Fruit fly (Drosophila melanogaster) whole organism, embryonic: Measurements from ENCODE around the gene CG3662.
A peak's percentile ranks its signal among the peaks of the same experiment; 100 is the strongest.

ENCODE experiments used
- Awh ChIP-seq: fragments of 200-800 bp; sonication (Bioruptor generic); IDR thresholded peaks from 2 replicates; pipeline ENCODE4, ENCODE4 v1.3.6; 2022; ENCODE audit warnings: missing biosample characterization, missing genetic modification characterization
- BEAF-32 ChIP-seq: fragments of 200-800 bp; sonication (Bioruptor generic); optimal IDR thresholded peaks from 3 replicates; lab custom pipeline; 2017; ENCODE audit warnings: missing biosample characterization, missing genetic modification characterization, mild to moderate bottlenecking, moderate library complexity, missing genetic modification reagents
- CG10366 ChIP-seq: fragments of 200-800 bp; sonication (Bioruptor generic); IDR thresholded peaks from 2 replicates; pipeline ENCODE4 v1.3.6; 2022; ENCODE audit warnings: missing biosample characterization, missing genetic modification characterization
- CG12104 ChIP-seq: fragments of 200-800 bp; sonication (Bioruptor generic); optimal IDR thresholded peaks from 3 replicates; lab custom pipeline; 2016; ENCODE audit warnings: missing biosample characterization, missing genetic modification characterization
- CG12155 ChIP-seq: fragments of 200-800 bp; sonication (Bioruptor generic); optimal IDR thresholded peaks from 3 replicates; lab custom pipeline; 2016; ENCODE audit warnings: missing biosample characterization, missing genetic modification characterization
- CG12299 ChIP-seq: fragments of 200-800 bp; sonication (Bioruptor generic); optimal IDR thresholded peaks from 2 replicates; lab custom pipeline; 2018; ENCODE audit warnings: missing biosample characterization, mild to moderate bottlenecking, missing genetic modification characterization
- CG12659 ChIP-seq: fragments of 200-800 bp; sonication (Bioruptor generic); optimal IDR thresholded peaks from 3 replicates; lab custom pipeline; 2017; ENCODE audit warnings: mild to moderate bottlenecking, missing biosample characterization, missing genetic modification reagents, missing genetic modification characterization
- CG12769 ChIP-seq: fragments of 200-800 bp; sonication (Bioruptor generic); optimal IDR thresholded peaks from 2 replicates; lab custom pipeline; 2019; ENCODE audit warnings: missing biosample characterization, mild to moderate bottlenecking, missing genetic modification characterization, moderate library complexity
- CG16813 ChIP-seq: fragments of 200-800 bp; sonication (Bioruptor generic); IDR thresholded peaks from 3 replicates; pipeline ENCODE4 v1.3.6; 2022; ENCODE audit warnings: missing biosample characterization, missing genetic modification characterization; ENCODE audit not compliant: partially characterized antibody
- CG16815 ChIP-seq: fragments of 200-800 bp; sonication (Bioruptor generic); optimal IDR thresholded peaks from 3 replicates; lab custom pipeline; 2017; ENCODE audit warnings: missing biosample characterization, mild to moderate bottlenecking, missing genetic modification characterization
- CG17359 ChIP-seq: fragments of 200-800 bp; sonication (Bioruptor generic); optimal IDR thresholded peaks from 3 replicates; lab custom pipeline; 2018; ENCODE audit warnings: missing biosample characterization, mild to moderate bottlenecking, missing genetic modification characterization, moderate library complexity
- CG2120 ChIP-seq: fragments of 200-800 bp; sonication (Bioruptor generic); optimal IDR thresholded peaks from 3 replicates; lab custom pipeline; 2016; ENCODE audit warnings: missing biosample characterization, missing genetic modification characterization
- CG2678 ChIP-seq: fragments of 200-800 bp; sonication (Bioruptor generic); optimal IDR thresholded peaks from 3 replicates; lab custom pipeline; 2019; ENCODE audit warnings: missing biosample characterization, mild to moderate bottlenecking, missing genetic modification characterization, moderate library complexity
- CG3163 ChIP-seq: fragments of 200-800 bp; sonication (Bioruptor generic); optimal IDR thresholded peaks from 3 replicates; lab custom pipeline; 2016; ENCODE audit warnings: missing biosample characterization, missing genetic modification characterization
- CG3407 ChIP-seq: fragments of 200-800 bp; sonication (Bioruptor generic); optimal IDR thresholded peaks from 2 replicates; lab custom pipeline; 2018; ENCODE audit warnings: missing biosample characterization, mild to moderate bottlenecking, missing genetic modification characterization
- CG6854 ChIP-seq: fragments of 200-800 bp; sonication (Bioruptor generic); optimal IDR thresholded peaks from 3 replicates; lab custom pipeline; 2017; ENCODE audit warnings: missing biosample characterization, mild to moderate bottlenecking, missing genetic modification characterization
- CG7556 ChIP-seq: fragments of 200-800 bp; sonication (Bioruptor generic); optimal IDR thresholded peaks from 2 replicates; lab custom pipeline; 2017; ENCODE audit warnings: missing biosample characterization, mild to moderate bottlenecking, missing genetic modification characterization
- CG7786 ChIP-seq: fragments of 200-800 bp; sonication (Bioruptor generic); optimal IDR thresholded peaks from 2 replicates; lab custom pipeline; 2016; ENCODE audit warnings: missing biosample characterization, missing genetic modification characterization
- CG8388 ChIP-seq: fragments of 200-800 bp; sonication (Bioruptor generic); optimal IDR thresholded peaks from 2 replicates; lab custom pipeline; 2019; ENCODE audit warnings: missing biosample characterization, mild to moderate bottlenecking, missing genetic modification characterization, moderate library complexity
- Dad ChIP-seq: fragments of 200-800 bp; sonication (Bioruptor generic); optimal IDR thresholded peaks from 3 replicates; lab custom pipeline; 2016; ENCODE audit warnings: missing biosample characterization, missing genetic modification characterization
- Dbx ChIP-seq: fragments of 200-800 bp; sonication (Bioruptor generic); IDR thresholded peaks from 3 replicates; pipeline ENCODE4 v1.3.6; 2022; ENCODE audit warnings: missing biosample characterization, missing genetic modification characterization
- E2f1 ChIP-seq: fragments of 200-800 bp; sonication (Bioruptor generic); IDR thresholded peaks from 2 replicates; pipeline ENCODE4 v1.3.6; 2022; ENCODE audit warnings: missing biosample characterization, missing genetic modification characterization
- Eip74EF ChIP-seq, 2 experiments: fragments of 200-800 bp in 1 of 2; fragments of >200 bp in 1 of 2; sonication (Bioruptor generic) in 1 of 2; optimal IDR thresholded peaks; 2 replicates each; lab custom pipeline; 2017 to 2019; ENCODE audit warnings: missing biosample characterization in 2 of 2, missing genetic modification characterization in 2 of 2, mild to moderate bottlenecking in 1 of 2, moderate library complexity in 1 of 2
- Fer3 ChIP-seq: fragments of 200-800 bp; sonication (Bioruptor generic); optimal IDR thresholded peaks from 2 replicates; lab custom pipeline; 2018; ENCODE audit warnings: missing biosample characterization, mild to moderate bottlenecking, missing genetic modification characterization, moderate library complexity
- Oaz ChIP-seq: fragments of 200-800 bp; sonication (Bioruptor generic); IDR thresholded peaks from 2 replicates; pipeline ENCODE4 v1.3.6; 2022; ENCODE audit warnings: missing biosample characterization, missing genetic modification characterization
- PHDP ChIP-seq: fragments of 200-800 bp; sonication (Bioruptor generic); optimal IDR thresholded peaks from 3 replicates; lab custom pipeline; 2018; ENCODE audit warnings: missing biosample characterization, mild to moderate bottlenecking, missing genetic modification characterization, moderate library complexity
- Rfx ChIP-seq: fragments of 200-800 bp; sonication (Bioruptor generic); IDR thresholded peaks from 2 replicates; pipeline ENCODE4 v1.3.6; 2022; ENCODE audit warnings: missing biosample characterization, missing genetic modification characterization
- Sin3A ChIP-seq: fragments of >200 bp; optimal IDR thresholded peaks from 2 replicates; lab custom pipeline; 2018
- TFAM ChIP-seq: fragments of 200-800 bp; sonication (Bioruptor generic); optimal IDR thresholded peaks from 2 replicates; lab custom pipeline; 2017; ENCODE audit warnings: missing biosample characterization, missing genetic modification characterization, inconsistent platforms
- bbx ChIP-seq: fragments of 200-800 bp; sonication (Bioruptor generic); IDR thresholded peaks from 2 replicates; pipeline ENCODE4 v1.3.6; 2022; ENCODE audit warnings: missing biosample characterization, missing genetic modification characterization; ENCODE audit not compliant: partially characterized antibody
- cato ChIP-seq: fragments of 200-800 bp; sonication (Bioruptor generic); optimal IDR thresholded peaks from 2 replicates; lab custom pipeline; 2016; ENCODE audit warnings: missing biosample characterization, missing genetic modification characterization, borderline replicate concordance
- ci ChIP-seq: fragments of 200-800 bp; sonication (Bioruptor generic); IDR thresholded peaks from 3 replicates; pipeline ENCODE4 v1.3.6; 2022; ENCODE audit warnings: missing biosample characterization, missing genetic modification characterization
- crol ChIP-seq: fragments of 200-800 bp; sonication (Bioruptor generic); IDR thresholded peaks from 2 replicates; pipeline ENCODE4 v1.3.6; 2022; ENCODE audit warnings: missing biosample characterization, missing genetic modification characterization
- dmrt11E ChIP-seq: fragments of 200-800 bp; sonication (Bioruptor generic); optimal IDR thresholded peaks from 3 replicates; lab custom pipeline; 2018; ENCODE audit warnings: missing biosample characterization, mild to moderate bottlenecking, missing genetic modification characterization, moderate library complexity
- eyg ChIP-seq: fragments of 200-800 bp; sonication (Bioruptor generic); optimal IDR thresholded peaks from 3 replicates; lab custom pipeline; 2016; ENCODE audit warnings: missing biosample characterization, missing genetic modification characterization
- fd96Cb ChIP-seq: fragments of 200-800 bp; sonication (Bioruptor generic); optimal IDR thresholded peaks from 2 replicates; lab custom pipeline; 2018; ENCODE audit warnings: missing biosample characterization, mild to moderate bottlenecking, missing genetic modification characterization, moderate library complexity
- gce ChIP-seq: fragments of 200-800 bp; sonication (Bioruptor generic); IDR thresholded peaks from 3 replicates; pipeline ENCODE4 v1.3.6; 2022; ENCODE audit warnings: missing biosample characterization, missing genetic modification characterization
- gro ChIP-seq: fragments of 200-800 bp; sonication (Bioruptor generic); optimal IDR thresholded peaks from 2 replicates; lab custom pipeline; 2016; ENCODE audit warnings: missing biosample characterization, missing genetic modification characterization
- hkb ChIP-seq, 2 experiments: fragments of 200-800 bp in 1 of 2; fragments of >200 bp in 1 of 2; sonication (Bioruptor generic) in 1 of 2; IDR thresholded peaks in 1 of 2; optimal IDR thresholded peaks in 1 of 2; 2 replicates each; pipeline versions ENCODE4 v1.3.6 to Lab custom; 2017 to 2022; ENCODE audit warnings: missing biosample characterization in 1 of 2, missing genetic modification characterization in 1 of 2
- hth ChIP-seq: fragments of >200 bp; optimal IDR thresholded peaks from 2 replicates; lab custom pipeline; 2017; ENCODE audit warnings: inconsistent platforms
- jumu ChIP-seq: fragments of 200-800 bp; sonication (Bioruptor generic); optimal IDR thresholded peaks from 3 replicates; lab custom pipeline; 2016; ENCODE audit warnings: missing biosample characterization, missing genetic modification characterization
- onecut ChIP-seq: fragments of 200-800 bp; sonication (Bioruptor generic); IDR thresholded peaks from 2 replicates; pipeline ENCODE4 v1.3.6; 2022; ENCODE audit warnings: missing biosample characterization, missing genetic modification characterization
- p53 ChIP-seq: fragments of 200-800 bp; sonication (Bioruptor generic); optimal IDR thresholded peaks from 2 replicates; lab custom pipeline; 2016; ENCODE audit warnings: missing biosample characterization, missing genetic modification characterization
- sim ChIP-seq: fragments of 200-800 bp; sonication (Bioruptor generic); IDR thresholded peaks from 2 replicates; pipeline ENCODE4 v1.3.6; 2022; ENCODE audit warnings: missing biosample characterization, missing genetic modification characterization
- sob ChIP-seq: fragments of 200-800 bp; sonication (Bioruptor generic); IDR thresholded peaks from 2 replicates; pipeline ENCODE4 v1.3.6; 2022; ENCODE audit warnings: missing biosample characterization, missing genetic modification characterization
- sqz ChIP-seq: fragments of 200-800 bp; sonication (Bioruptor generic); optimal IDR thresholded peaks from 3 replicates; lab custom pipeline; 2018; ENCODE audit warnings: missing biosample characterization, mild to moderate bottlenecking, missing genetic modification characterization
- tna ChIP-seq: fragments of 200-800 bp; sonication (Bioruptor generic); IDR thresholded peaks from 2 replicates; pipeline ENCODE4 v1.3.6; 2022; ENCODE audit warnings: missing biosample characterization, missing genetic modification characterization; ENCODE audit not compliant: partially characterized antibody
- ttk ChIP-seq: fragments of 200-800 bp; sonication (Bioruptor generic); IDR thresholded peaks from 2 replicates; pipeline ENCODE4 v2.1.2; 2022; ENCODE audit warnings: missing biosample characterization, missing genetic modification characterization
- zfh2 ChIP-seq: fragments of 200-800 bp; sonication (Bioruptor generic); optimal IDR thresholded peaks from 2 replicates; lab custom pipeline; 2016; ENCODE audit warnings: missing biosample characterization, missing genetic modification characterization

CG3662 gene

dm6 chr2L:870749-871418, 49.8 kb downstream of the CG3662 start (continued):
- TF ChIP-seq CG17359 (tag; lab: Kevin White, UChicago), result peak; percentile 58
- no peak for TF ChIP-seq Oaz (GFP tag; lab: Robert Waterston, UW)
- TF ChIP-seq CG8388, result peak; percentile 35
- peak; percentile 82 for TF ChIP-seq zfh2 (GFP tag; lab: Kevin White, UChicago)
- TF ChIP-seq sqz, result peak; percentile 29
- no peak for TF ChIP-seq tna (GFP tag; lab: Robert Waterston, UW)
- peak; percentile 36; the same call in 1 of the 2 replicates for TF ChIP-seq ttk (GFP tag; lab: Robert Waterston, UW)
- peak; percentile 61 for TF ChIP-seq CG7556 (GFP tag; lab: Kevin White, UChicago)
- peak; percentile 43 for TF ChIP-seq CG16815 (GFP tag; lab: Kevin White, UChicago)
- peak in 1 of 2 experiments; percentile 28 for TF ChIP-seq Eip74EF (GFP tag; optimal IDR thresholded peaks at IDR 0.05; lab: Kevin White, UChicago)
- TF ChIP-seq CG12155 (GFP tag; lab: Kevin White, UChicago), result peak; percentile 56
- TF ChIP-seq hth (lab: Kevin White, UChicago), result no peak
- peak; percentile 52 for TF ChIP-seq fd96Cb (tag; lab: Kevin White, UChicago)
- TF ChIP-seq gro (GFP tag; lab: Kevin White, UChicago), result peak; percentile 50
- TF ChIP-seq CG16813 (GFP tag; lab: Robert Waterston, UW), result peak; percentile 37; the same call in 1 of the 3 replicates
- peak; percentile 72 for TF ChIP-seq CG10366
- TF ChIP-seq p53 (GFP tag; lab: Kevin White, UChicago), result peak; percentile 32
- no peak for TF ChIP-seq crol (GFP tag; lab: Robert Waterston, UW)
- peak; percentile 79 for TF ChIP-seq onecut
- TF ChIP-seq CG12769 (tag; lab: Kevin White, UChicago), result peak; percentile 63
- TF ChIP-seq CG7786, result peak; percentile 80
- TF ChIP-seq BEAF-32 (GFP tag; lab: Kevin White, UChicago), result peak; percentile 43
- TF ChIP-seq TFAM (GFP tag; lab: Kevin White, UChicago), result no peak
- TF ChIP-seq CG12299 (tag; lab: Kevin White, UChicago), result no peak
- no peak for TF ChIP-seq Awh (GFP tag; lab: Robert Waterston, UW)
- peak; percentile 77 for TF ChIP-seq ci (GFP tag; lab: Robert Waterston, UW)
- TF ChIP-seq Dbx, result peak; percentile 63; the same call in 2 of the 3 replicates
- peak; percentile 50 for TF ChIP-seq CG3163 (GFP tag; lab: Kevin White, UChicago)
- no peak for TF ChIP-seq CG6854 (GFP tag; lab: Kevin White, UChicago)
- no peak; the same call in 1 of the 2 replicates for TF ChIP-seq bbx (GFP tag; lab: Robert Waterston, UW)
- TF ChIP-seq CG12104 (GFP tag; lab: Kevin White, UChicago), result peak; percentile 29
- peak; percentile 76 for TF ChIP-seq Rfx (GFP tag; lab: Robert Waterston, UW)
- peak; percentile 44 for TF ChIP-seq CG3407 (GFP tag; lab: Kevin White, UChicago)
- peak; percentile 42 for TF ChIP-seq hkb (optimal IDR thresholded peaks at IDR 0.05; lab: Kevin White, UChicago)
- TF ChIP-seq hkb (GFP tag; IDR thresholded peaks at IDR 0.05; lab: Robert Waterston, UW), result peak; percentile 55
- TF ChIP-seq Dad (GFP tag; lab: Kevin White, UChicago), result peak; percentile 79
- TF ChIP-seq Fer3 (tag; lab: Kevin White, UChicago), result peak; percentile 48
- TF ChIP-seq eyg (GFP tag; lab: Kevin White, UChicago), result peak; percentile 9
- peak; percentile 48 for TF ChIP-seq cato (GFP tag; lab: Kevin White, UChicago)
- peak; percentile 71; the same call in 1 of the 3 replicates for TF ChIP-seq gce (GFP tag; lab: Robert Waterston, UW)
- peak; percentile 70 for TF ChIP-seq jumu
- peak; percentile 63 for TF ChIP-seq dmrt11E
- peak; percentile 80 for TF ChIP-seq sob (GFP tag; lab: Robert Waterston, UW)
- TF ChIP-seq PHDP, result peak; percentile 50
- peak; percentile 71 for TF ChIP-seq CG2678 (tag; lab: Kevin White, UChicago)
- TF ChIP-seq CG12659, result peak; percentile 82
- TF ChIP-seq CG2120 (GFP tag; lab: Kevin White, UChicago), result peak; percentile 82
- peak; percentile 64 for TF ChIP-seq Sin3A (lab: Kevin White, UChicago)
- TF ChIP-seq sim (GFP tag; lab: Robert Waterston, UW), result no peak
- peak; percentile 46 for TF ChIP-seq E2f1 (GFP tag; lab: Robert Waterston, UW)
